Fruit fly (Drosophila melanogaster) whole organism: ENCODE measurements around the gene CG11634.

ENCODE experiments used
- CG8478 ChIP-seq: fragments of >200 bp; optimal IDR thresholded peaks from 2 replicates; lab custom pipeline; 2018; ENCODE audit warnings: inconsistent platforms
- Dll ChIP-seq: fragments of >200 bp; optimal IDR thresholded peaks from 2 replicates; lab custom pipeline; 2017
- EcR ChIP-seq, 2 experiments: fragments of >200 bp; optimal IDR thresholded peaks; 2 replicates each; lab custom pipeline; 2017; ENCODE audit warnings: missing biosample characterization in 2 of 2, missing genetic modification characterization in 2 of 2, missing genetic modification reagents in 2 of 2
- pan ChIP-seq: fragments of >200 bp; optimal IDR thresholded peaks from 2 replicates; lab custom pipeline; 2017
- psq ChIP-seq: fragments of >200 bp; optimal IDR thresholded peaks from 2 replicates; lab custom pipeline; 2017
- usp ChIP-seq: fragments of >200 bp; optimal IDR thresholded peaks from 2 replicates; lab custom pipeline; 2017; ENCODE audit warnings: missing biosample characterization, missing genetic modification characterization, mixed read lengths

dm6 chr2L:21905139-21905538, 11.0 kb upstream of the CG11634 start:
- TF ChIP-seq usp (GFP tag; lab: Kevin White, UChicago) (no peak), pan (lab: Kevin White, UChicago) (no peak), psq (lab: Kevin White, UChicago) (no peak), Dll (lab: Kevin White, UChicago) (no peak), CG8478 (lab: Kevin White, UChicago) (no peak), EcR (GFP tag; optimal IDR thresholded peaks at IDR 0.05; lab: Kevin White, UChicago) (no peak)
